Worm (Caenorhabditis elegans): Measurements from ENCODE around the gene H29C22.1.

The H29C22.1 gene

ce11 chrX:9324962-9325361 is 13.8 kb upstream of the H29C22.1 start:
- no peak for TF ChIP-seq flt-1 (GFP tag; IDR thresholded peaks at IDR 0.05)
- TF ChIP-seq hmbx-1 (tag; optimal IDR thresholded peaks at IDR 0.05) = no peak
- TF ChIP-seq ceh-13 (GFP tag; optimal IDR thresholded peaks at IDR 0.05) = no peak
- no peak for TF ChIP-seq aly-1 (tag; optimal IDR thresholded peaks at IDR 0.05)
- TF ChIP-seq scrt-1 (GFP tag; IDR thresholded peaks at IDR 0.05) = no peak
- no peak for TF ChIP-seq ama-1 (optimal IDR thresholded peaks at IDR 0.05)
- no peak for TF ChIP-seq hmg-4 (GFP tag; optimal IDR thresholded peaks at IDR 0.05)
- no peak for TF ChIP-seq B0310.2 (tag; optimal IDR thresholded peaks at IDR 0.05)
- no peak for TF ChIP-seq ets-7 (tag; optimal IDR thresholded peaks at IDR 0.05)
- no peak for TF ChIP-seq tbx-11 (GFP tag; IDR thresholded peaks at IDR 0.05)
- no peak for TF ChIP-seq F13C5.2 (tag; optimal IDR thresholded peaks at IDR 0.05)
- TF ChIP-seq tbx-37 (GFP tag; conservative IDR thresholded peaks at IDR 0.05) = no peak
- no peak for TF ChIP-seq tra-4 (tag; optimal IDR thresholded peaks at IDR 0.05)
- TF ChIP-seq pes-1 (GFP tag; IDR thresholded peaks at IDR 0.05) = no peak
- no peak for TF ChIP-seq ceh-36 (tag; optimal IDR thresholded peaks at IDR 0.05)

ce11 chrX:9319080-9319479 is 8.0 kb upstream of the H29C22.1 start, which contains the start of gene npr-7:
Gene npr-7 (minus strand): TSS chrX:9319180.
- TF ChIP-seq ets-7 (tag; optimal IDR thresholded peaks at IDR 0.05) (no peak), aly-1 (tag; optimal IDR thresholded peaks at IDR 0.05) (no peak)

ce11 chrX:9314397-9314796 is 3.3 kb upstream of the H29C22.1 start, which contains the start of gene ttr-38:
Gene ttr-38 (minus strand): TSS chrX:9314497.
- TF ChIP-seq tra-4 (tag; optimal IDR thresholded peaks at IDR 0.05) (no peak), hmg-4 (GFP tag; optimal IDR thresholded peaks at IDR 0.05) (no peak), ets-7 (tag; optimal IDR thresholded peaks at IDR 0.05) (no peak), pes-1 (GFP tag; IDR thresholded peaks at IDR 0.05) (no peak)

ce11 chrX:9303422-9303821 is 7.7 kb downstream of the H29C22.1 start, which contains the start of gene tmc-2:
Gene tmc-2 (plus strand): TSS chrX:9303722.
- TF ChIP-seq flt-1 (GFP tag; IDR thresholded peaks at IDR 0.05) (no peak), hmg-4 (GFP tag; optimal IDR thresholded peaks at IDR 0.05) (no peak), tra-4 (tag; optimal IDR thresholded peaks at IDR 0.05) (no peak), ceh-13 (GFP tag; optimal IDR thresholded peaks at IDR 0.05) (no peak), aly-1 (tag; optimal IDR thresholded peaks at IDR 0.05) (no peak), hmbx-1 (tag; optimal IDR thresholded peaks at IDR 0.05) (no peak), sea-1 (GFP tag; conservative IDR thresholded peaks at IDR 0.05) (no peak), F13C5.2 (tag; optimal IDR thresholded peaks at IDR 0.05) (no peak), scrt-1 (GFP tag; IDR thresholded peaks at IDR 0.05) (no peak), pes-1 (GFP tag; IDR thresholded peaks at IDR 0.05) (no peak), tbx-11 (GFP tag; IDR thresholded peaks at IDR 0.05) (no peak), tbx-37 (GFP tag; conservative IDR thresholded peaks at IDR 0.05) (no peak), ceh-36 (tag; optimal IDR thresholded peaks at IDR 0.05) (no peak), B0310.2 (tag; optimal IDR thresholded peaks at IDR 0.05) (no peak), hnd-1 (tag; optimal IDR thresholded peaks at IDR 0.05) (no peak), ets-7 (tag; optimal IDR thresholded peaks at IDR 0.05) (no peak), ama-1 (optimal IDR thresholded peaks at IDR 0.05) (no peak)

- TF ChIP-seq F13C5.2 (tag; optimal IDR thresholded peaks at IDR 0.05) = no peak
- no peak for TF ChIP-seq hmbx-1 (tag; optimal IDR thresholded peaks at IDR 0.05)
- TF ChIP-seq pes-1 (GFP tag; IDR thresholded peaks at IDR 0.05) = no peak
- no peak for TF ChIP-seq ceh-13 (GFP tag; optimal IDR thresholded peaks at IDR 0.05)
- no peak for TF ChIP-seq B0310.2 (tag; optimal IDR thresholded peaks at IDR 0.05)
- TF ChIP-seq tra-4 (tag; optimal IDR thresholded peaks at IDR 0.05) = no peak
- no peak for TF ChIP-seq tbx-11 (GFP tag; IDR thresholded peaks at IDR 0.05)
- TF ChIP-seq hnd-1 (tag; optimal IDR thresholded peaks at IDR 0.05) = no peak
- TF ChIP-seq scrt-1 (GFP tag; IDR thresholded peaks at IDR 0.05) = no peak
- no peak for TF ChIP-seq ets-7 (tag; optimal IDR thresholded peaks at IDR 0.05)
- no peak for TF ChIP-seq tbx-37 (GFP tag; conservative IDR thresholded peaks at IDR 0.05)
- TF ChIP-seq ama-1 (optimal IDR thresholded peaks at IDR 0.05) = no peak
- no peak for TF ChIP-seq ceh-36 (tag; optimal IDR thresholded peaks at IDR 0.05)
- TF ChIP-seq hmg-4 (GFP tag; optimal IDR thresholded peaks at IDR 0.05) = no peak
Observed at ce11 chrX:9302763-9303162, 8.4 kb downstream of the H29C22.1 start.

ce11 chrX:9300379-9300778 is 10.7 kb downstream of the H29C22.1 start:
- TF ChIP-seq ets-7 (tag; optimal IDR thresholded peaks at IDR 0.05) (no peak), hmg-4 (GFP tag; optimal IDR thresholded peaks at IDR 0.05) (peak; percentile 5), ceh-13 (GFP tag; optimal IDR thresholded peaks at IDR 0.05) (no peak), aly-1 (tag; optimal IDR thresholded peaks at IDR 0.05) (no peak)

- TF ChIP-seq tbx-37 (GFP tag; conservative IDR thresholded peaks at IDR 0.05) (no peak), B0310.2 (tag; optimal IDR thresholded peaks at IDR 0.05) (no peak), scrt-1 (GFP tag; IDR thresholded peaks at IDR 0.05) (no peak), flt-1 (GFP tag; IDR thresholded peaks at IDR 0.05) (no peak), pes-1 (GFP tag; IDR thresholded peaks at IDR 0.05) (no peak), ets-7 (tag; optimal IDR thresholded peaks at IDR 0.05) (no peak), aly-1 (tag; optimal IDR thresholded peaks at IDR 0.05) (no peak), tbx-11 (GFP tag; IDR thresholded peaks at IDR 0.05) (no peak), ceh-13 (GFP tag; optimal IDR thresholded peaks at IDR 0.05) (no peak), ama-1 (optimal IDR thresholded peaks at IDR 0.05) (no peak), hnd-1 (tag; optimal IDR thresholded peaks at IDR 0.05) (no peak), F13C5.2 (tag; optimal IDR thresholded peaks at IDR 0.05) (no peak), sea-1 (GFP tag; conservative IDR thresholded peaks at IDR 0.05) (no peak), ceh-36 (tag; optimal IDR thresholded peaks at IDR 0.05) (no peak), hmbx-1 (tag; optimal IDR thresholded peaks at IDR 0.05) (no peak), tra-4 (tag; optimal IDR thresholded peaks at IDR 0.05) (no peak), hmg-4 (GFP tag; optimal IDR thresholded peaks at IDR 0.05) (no peak)
Observed at ce11 chrX:9298846-9299245, 12.3 kb downstream of the H29C22.1 start, which contains the start of gene B0416.2. Gene B0416.2 (plus strand): TSS chrX:9299146.

ce11 chrX:9297834-9298233 is 13.3 kb downstream of the H29C22.1 start, which contains the start of gene B0416.7:
Gene B0416.7 (minus strand): TSS chrX:9297934.
- no peak for TF ChIP-seq ceh-13 (GFP tag; optimal IDR thresholded peaks at IDR 0.05)
- no peak for TF ChIP-seq tbx-37 (GFP tag; conservative IDR thresholded peaks at IDR 0.05)
- no peak for TF ChIP-seq pes-1 (GFP tag; IDR thresholded peaks at IDR 0.05)
- TF ChIP-seq hmbx-1 (tag; optimal IDR thresholded peaks at IDR 0.05) = no peak
- no peak for TF ChIP-seq ama-1 (optimal IDR thresholded peaks at IDR 0.05)
- no peak for TF ChIP-seq hnd-1 (tag; optimal IDR thresholded peaks at IDR 0.05)
- TF ChIP-seq flt-1 (GFP tag; IDR thresholded peaks at IDR 0.05) = no peak
- no peak for TF ChIP-seq scrt-1 (GFP tag; IDR thresholded peaks at IDR 0.05)
- TF ChIP-seq tbx-11 (GFP tag; IDR thresholded peaks at IDR 0.05) = no peak
- TF ChIP-seq B0310.2 (tag; optimal IDR thresholded peaks at IDR 0.05) = no peak
